1 fruit fly cellular context compared by ENCODE assay signal in genomic region chr2L:10756049-10756448, dm6.
TF ChIP-seq lines count a peak whose summit lies in the region.

Gene CG17124, minus strand, starts transcription at chr2L:10756325.

TF ChIP-seq in whole organism, embryonic, 481 proteins besides CTCF, POLR2A, EP300 and RAD21 (continued from another document and continues in another):
- TF ChIP-seq grau (tag; optimal IDR thresholded peaks at IDR 0.05; lab: Kevin White, UChicago) (peak; percentile 23), CG2678 (tag; optimal IDR thresholded peaks at IDR 0.05; lab: Kevin White, UChicago) (peak; percentile 37), cg (GFP tag; optimal IDR thresholded peaks at IDR 0.05; lab: Kevin White, UChicago) (peak; percentile 46), bab2 (GFP tag; optimal IDR thresholded peaks at IDR 0.05; lab: Kevin White, UChicago) (no peak), CG6854 (GFP tag; optimal IDR thresholded peaks at IDR 0.05; lab: Kevin White, UChicago) (peak; percentile 20), Fer1 (GFP tag; optimal IDR thresholded peaks at IDR 0.05; lab: Kevin White, UChicago) (peak; percentile 72), abd-A (tag; optimal IDR thresholded peaks at IDR 0.05; lab: Kevin White, UChicago) (peak; percentile 87), CG10431 (GFP tag; optimal IDR thresholded peaks at IDR 0.05; lab: Kevin White, UChicago) (no peak), nerfin-1 (tag; optimal IDR thresholded peaks at IDR 0.05; lab: Kevin White, UChicago) (peak; percentile 17), sd (tag; optimal IDR thresholded peaks at IDR 0.05; lab: Kevin White, UChicago) (peak; percentile 30), mirr (GFP tag; optimal IDR thresholded peaks at IDR 0.05; lab: Kevin White, UChicago) (peak; percentile 45), CG6683 (GFP tag; optimal IDR thresholded peaks at IDR 0.05; lab: Kevin White, UChicago) (peak; percentile 26), CG6765 (GFP tag; optimal IDR thresholded peaks at IDR 0.05; lab: Kevin White, UChicago) (peak; percentile 74), z (GFP tag; IDR thresholded peaks at IDR 0.05; lab: Robert Waterston, UW) (0 out of 3 replicates have a peak, but pooled peaks have one; percentile 32), hbn (GFP tag; IDR thresholded peaks at IDR 0.05; lab: Robert Waterston, UW; ENCODE audit: partially characterized antibody) (no peak), Atf-2 (GFP tag; optimal IDR thresholded peaks at IDR 0.05; lab: Kevin White, UChicago) (no peak), CG18262 (tag; optimal IDR thresholded peaks at IDR 0.05; lab: Kevin White, UChicago) (no peak), Dip2 (GFP tag; IDR thresholded peaks at IDR 0.05; lab: Robert Waterston, UW) (no peak), tup (GFP tag; optimal IDR thresholded peaks at IDR 0.05; lab: Kevin White, UChicago) (no peak), CG4820 (GFP tag; optimal IDR thresholded peaks at IDR 0.05; lab: Kevin White, UChicago) (no peak), CG15514 (GFP tag; optimal IDR thresholded peaks at IDR 0.05; lab: Kevin White, UChicago) (peak; percentile 43), sob (GFP tag; IDR thresholded peaks at IDR 0.05; lab: Robert Waterston, UW) (peak; percentile 57; the same call in 1 of the 2 replicates), CG8281 (tag; optimal IDR thresholded peaks at IDR 0.05; lab: Kevin White, UChicago) (no peak), CG12659 (GFP tag; optimal IDR thresholded peaks at IDR 0.05; lab: Kevin White, UChicago) (peak; percentile 15), Dek (tag; optimal IDR thresholded peaks at IDR 0.05; lab: Kevin White, UChicago) (no peak), CG4404 (GFP tag; IDR thresholded peaks at IDR 0.05; lab: Robert Waterston, UW) (no peak), CG3281 (GFP tag; optimal IDR thresholded peaks at IDR 0.05; lab: Kevin White, UChicago) (peak; percentile 47), gcm (GFP tag; optimal IDR thresholded peaks at IDR 0.05; lab: Kevin White, UChicago) (peak; percentile 15), ac (GFP tag; optimal IDR thresholded peaks at IDR 0.05; lab: Kevin White, UChicago) (no peak), CG2712 (tag; optimal IDR thresholded peaks at IDR 0.05; lab: Kevin White, UChicago) (peak; percentile 19), Atf6 (GFP tag; IDR thresholded peaks at IDR 0.05; lab: Robert Waterston, UW) (peak; percentile 63), CG11695 (GFP tag; IDR thresholded peaks at IDR 0.05; lab: Robert Waterston, UW) (peak; percentile 36; the same call in 1 of the 3 replicates), Hr51 (GFP tag; optimal IDR thresholded peaks at IDR 0.05; lab: Kevin White, UChicago) (peak in 1 of 2 experiments; percentile 18), CG15601 (tag; optimal IDR thresholded peaks at IDR 0.05; lab: Kevin White, UChicago) (peak; percentile 22), MTF-1 (GFP tag; optimal IDR thresholded peaks at IDR 0.05; lab: Kevin White, UChicago; ENCODE audit: borderline replicate concordance) (peak; percentile 64), wek (GFP tag; optimal IDR thresholded peaks at IDR 0.05; lab: Kevin White, UChicago) (peak; percentile 45), CG5180 (GFP tag; optimal IDR thresholded peaks at IDR 0.05; lab: Kevin White, UChicago) (peak; percentile 72), CG42726 (GFP tag; IDR thresholded peaks at IDR 0.05; lab: Robert Waterston, UW; ENCODE audit: partially characterized antibody) (peak; percentile 64; the same call in 1 of the 2 replicates), CG1647 (GFP tag; optimal IDR thresholded peaks at IDR 0.05; lab: Kevin White, UChicago) (no peak), caup (GFP tag; optimal IDR thresholded peaks at IDR 0.05; lab: Kevin White, UChicago; ENCODE audit: severe bottlenecking) (peak; percentile 60), stwl (tag; optimal IDR thresholded peaks at IDR 0.05; lab: Kevin White, UChicago) (no peak), ems (GFP tag; optimal IDR thresholded peaks at IDR 0.05; lab: Kevin White, UChicago) (no peak), CG2199 (GFP tag; IDR thresholded peaks at IDR 0.05; lab: Robert Waterston, UW) (peak; percentile 84; the same call in 2 of the 3 replicates), Dbx (GFP tag; IDR thresholded peaks at IDR 0.05; lab: Robert Waterston, UW) (peak; percentile 62; the same call in 1 of the 3 replicates), CG1603 (tag; optimal IDR thresholded peaks at IDR 0.05; lab: Kevin White, UChicago) (peak; percentile 2), Bgb (GFP tag; IDR thresholded peaks at IDR 0.05; lab: Robert Waterston, UW; ENCODE audit: partially characterized antibody) (peak; percentile 63), her (GFP tag; optimal IDR thresholded peaks at IDR 0.05; lab: Kevin White, UChicago) (peak; percentile 64), Hr78 (GFP tag; optimal IDR thresholded peaks at IDR 0.05; lab: Kevin White, UChicago) (peak in 1 of 2 experiments; percentile 2), esg (GFP tag; conservative IDR thresholded peaks at IDR 0.05; lab: Robert Waterston, UW) (no peak), CG3163 (GFP tag; optimal IDR thresholded peaks at IDR 0.05; lab: Kevin White, UChicago) (peak; percentile 39), pan (optimal IDR thresholded peaks at IDR 0.05; lab: Kevin White, UChicago) (no peak), pan (GFP tag; optimal IDR thresholded peaks at IDR 0.05 in 1 of 2, IDR thresholded peaks at IDR 0.05 in 1 of 2) (peak in 1 of 2 experiments; percentile 48), gsb (GFP tag; IDR thresholded peaks at IDR 0.05; lab: Robert Waterston, UW) (0 out of 2 replicates have a peak, but pooled peaks have one; percentile 31), PHDP (tag; optimal IDR thresholded peaks at IDR 0.05; lab: Kevin White, UChicago) (peak; percentile 9), stc (GFP tag; IDR thresholded peaks at IDR 0.05; lab: Robert Waterston, UW) (peak; percentile 39; the same call in 1 of the 2 replicates), gcm2 (GFP tag; optimal IDR thresholded peaks at IDR 0.05; lab: Kevin White, UChicago) (no peak), CG17186 (GFP tag; optimal IDR thresholded peaks at IDR 0.05; lab: Kevin White, UChicago) (peak; percentile 0), CG11085 (GFP tag; IDR thresholded peaks at IDR 0.05; lab: Robert Waterston, UW) (no peak), Vsx1 (GFP tag; optimal IDR thresholded peaks at IDR 0.05; lab: Kevin White, UChicago) (no peak), CG17385 (GFP tag; optimal IDR thresholded peaks at IDR 0.05; lab: Kevin White, UChicago) (peak; percentile 41), ranshi (GFP tag; IDR thresholded peaks at IDR 0.05; lab: Robert Waterston, UW) (peak; percentile 39; the same call in 1 of the 2 replicates), ATbp (GFP tag; optimal IDR thresholded peaks at IDR 0.05; lab: Kevin White, UChicago) (peak; percentile 14), lilli (GFP tag; optimal IDR thresholded peaks at IDR 0.05; lab: Kevin White, UChicago) (peak; percentile 9), CG12769 (tag; optimal IDR thresholded peaks at IDR 0.05; lab: Kevin White, UChicago) (peak; percentile 77), mld (GFP tag; IDR thresholded peaks at IDR 0.05; lab: Robert Waterston, UW; ENCODE audit: partially characterized antibody) (0 out of 3 replicates have a peak, but pooled peaks have one; percentile 10), Scr (GFP tag; IDR thresholded peaks at IDR 0.05; lab: Robert Waterston, UW; ENCODE audit: partially characterized antibody) (peak; percentile 33; the same call in 1 of the 2 replicates), Fer3 (tag; optimal IDR thresholded peaks at IDR 0.05; lab: Kevin White, UChicago) (peak; percentile 10), Side (GFP tag; optimal IDR thresholded peaks at IDR 0.05; lab: Kevin White, UChicago) (peak; percentile 36), CG17361 (GFP tag; IDR thresholded peaks at IDR 0.05; lab: Robert Waterston, UW) (no peak), fd64A (GFP tag; optimal IDR thresholded peaks at IDR 0.05; lab: Kevin White, UChicago) (peak; percentile 39), CG11456 (GFP tag; IDR thresholded peaks at IDR 0.05; lab: Robert Waterston, UW) (0 out of 3 replicates have a peak, but pooled peaks have one; percentile 52), otp (GFP tag; IDR thresholded peaks at IDR 0.05; lab: Robert Waterston, UW) (0 out of 3 replicates have a peak, but pooled peaks have one; percentile 46), bigmax (GFP tag; optimal IDR thresholded peaks at IDR 0.05; lab: Kevin White, UChicago) (peak; percentile 10), Eip74EF (GFP tag; optimal IDR thresholded peaks at IDR 0.05; lab: Kevin White, UChicago) (peak in 1 of 2 experiments; percentile 54), CG15269 (tag; optimal IDR thresholded peaks at IDR 0.05; lab: Kevin White, UChicago) (peak; percentile 20), CG7839 (tag; optimal IDR thresholded peaks at IDR 0.05; lab: Kevin White, UChicago) (peak; percentile 24), kni (GFP tag; optimal IDR thresholded peaks at IDR 0.05; lab: Kevin White, UChicago) (peak; percentile 36), HLHmδ (GFP tag; optimal IDR thresholded peaks at IDR 0.05; lab: Kevin White, UChicago) (peak; percentile 71), CG3847 (GFP tag; IDR thresholded peaks at IDR 0.05; lab: Robert Waterston, UW) (no peak), NFAT (GFP tag; IDR thresholded peaks at IDR 0.05; lab: Robert Waterston, UW) (peak; percentile 69), CG33557 (GFP tag; optimal IDR thresholded peaks at IDR 0.05; lab: Kevin White, UChicago) (peak; percentile 1), hkb (optimal IDR thresholded peaks at IDR 0.05; lab: Kevin White, UChicago) (no peak), hkb (GFP tag; IDR thresholded peaks at IDR 0.05; lab: Robert Waterston, UW) (peak; percentile 62), knrl (GFP tag; IDR thresholded peaks at IDR 0.05; lab: Robert Waterston, UW; ENCODE audit: partially characterized antibody) (peak; percentile 38; the same call in 1 of the 3 replicates), sr (GFP tag; IDR thresholded peaks at IDR 0.05; lab: Robert Waterston, UW) (peak; percentile 14; the same call in 1 of the 3 replicates), jigr1 (GFP tag; IDR thresholded peaks at IDR 0.05; lab: Robert Waterston, UW) (no peak), ara (GFP tag; IDR thresholded peaks at IDR 0.05; lab: Robert Waterston, UW) (peak; percentile 45; the same call in 1 of the 2 replicates), chm (GFP tag; IDR thresholded peaks at IDR 0.05; lab: Robert Waterston, UW) (peak; percentile 70; the same call in 1 of the 2 replicates), CG9876 (GFP tag; optimal IDR thresholded peaks at IDR 0.05; lab: Kevin White, UChicago) (peak; percentile 19), CG16779 (GFP tag; IDR thresholded peaks at IDR 0.05; lab: Robert Waterston, UW) (no peak), CkIIα-i1 (GFP tag; IDR thresholded peaks at IDR 0.05; lab: Robert Waterston, UW) (no peak), Lpt (GFP tag; optimal IDR thresholded peaks at IDR 0.05; lab: Kevin White, UChicago) (no peak), CG6689 (GFP tag; IDR thresholded peaks at IDR 0.05; lab: Robert Waterston, UW) (peak; percentile 11; the same call in 1 of the 2 replicates), Max (GFP tag; optimal IDR thresholded peaks at IDR 0.05; lab: Kevin White, UChicago) (no peak), pzg (GFP tag; optimal IDR thresholded peaks at IDR 0.05; lab: Kevin White, UChicago) (no peak), CG12155 (GFP tag; optimal IDR thresholded peaks at IDR 0.05; lab: Kevin White, UChicago) (no peak), CG4730 (GFP tag; IDR thresholded peaks at IDR 0.05; lab: Robert Waterston, UW) (0 out of 2 replicates have a peak, but pooled peaks have one; percentile 11), Hmr (GFP tag; optimal IDR thresholded peaks at IDR 0.05; lab: Kevin White, UChicago) (peak; percentile 65), gt (GFP tag; IDR thresholded peaks at IDR 0.05; lab: Robert Waterston, UW) (no peak), Deaf1 (tag; optimal IDR thresholded peaks at IDR 0.05; lab: Kevin White, UChicago) (peak; percentile 75), CG12299 (tag; optimal IDR thresholded peaks at IDR 0.05; lab: Kevin White, UChicago) (peak; percentile 76), Dref (GFP tag; IDR thresholded peaks at IDR 0.05; lab: Robert Waterston, UW) (no peak), chif (GFP tag; optimal IDR thresholded peaks at IDR 0.05; lab: Kevin White, UChicago) (no peak), CG2202 (tag; optimal IDR thresholded peaks at IDR 0.05; lab: Kevin White, UChicago) (no peak), CG17568 (GFP tag; optimal IDR thresholded peaks at IDR 0.05; lab: Kevin White, UChicago) (peak; percentile 13), slbo (GFP tag; IDR thresholded peaks at IDR 0.05; lab: Robert Waterston, UW) (peak; percentile 23; the same call in 1 of the 2 replicates), ftz-f1 (GFP tag; optimal IDR thresholded peaks at IDR 0.05; lab: Kevin White, UChicago) (peak; percentile 67), exex (tag; optimal IDR thresholded peaks at IDR 0.05; lab: Kevin White, UChicago) (no peak), MBD-R2 (GFP tag; IDR thresholded peaks at IDR 0.05; lab: Robert Waterston, UW) (peak; percentile 21; the same call in 1 of the 2 replicates), CG12391 (tag; optimal IDR thresholded peaks at IDR 0.05; lab: Kevin White, UChicago) (no peak), CG17829 (tag; optimal IDR thresholded peaks at IDR 0.05; lab: Kevin White, UChicago) (no peak), HmgZ (tag; optimal IDR thresholded peaks at IDR 0.05; lab: Kevin White, UChicago) (peak; percentile 46), croc (GFP tag; conservative IDR thresholded peaks at IDR 0.05; lab: Robert Waterston, UW) (no peak), repo (GFP tag; optimal IDR thresholded peaks at IDR 0.05; lab: Kevin White, UChicago) (peak; percentile 35), HHEX (GFP tag; optimal IDR thresholded peaks at IDR 0.05; lab: Kevin White, UChicago) (peak; percentile 40), eyg (GFP tag; optimal IDR thresholded peaks at IDR 0.05; lab: Kevin White, UChicago) (peak; percentile 7), Med (GFP tag; lab: Kevin White, UChicago) (peak; percentile 91), YL-1 (GFP tag; optimal IDR thresholded peaks at IDR 0.05; lab: Kevin White, UChicago) (peak; percentile 7), lab (GFP tag; optimal IDR thresholded peaks at IDR 0.05; lab: Kevin White, UChicago) (peak; percentile 66), CG1529 (GFP tag; optimal IDR thresholded peaks at IDR 0.05; lab: Kevin White, UChicago) (peak; percentile 7), sens (GFP tag; lab: Kevin White, UChicago) (peak; percentile 52), sna (GFP tag; IDR thresholded peaks at IDR 0.05; lab: Robert Waterston, UW; ENCODE audit: partially characterized antibody) (0 out of 2 replicates have a peak, but pooled peaks have one; percentile 15), luna (GFP tag; optimal IDR thresholded peaks at IDR 0.05; lab: Kevin White, UChicago) (no peak), Ssrp (tag; optimal IDR thresholded peaks at IDR 0.05; lab: Kevin White, UChicago) (no peak), cas (GFP tag; IDR thresholded peaks at IDR 0.05; lab: Robert Waterston, UW) (0 out of 2 replicates have a peak, but pooled peaks have one; percentile 6), nom (GFP tag; optimal IDR thresholded peaks at IDR 0.05; lab: Kevin White, UChicago) (peak; percentile 73), CG3838 (GFP tag; optimal IDR thresholded peaks at IDR 0.05; lab: Kevin White, UChicago) (no peak)
